Worm (Caenorhabditis elegans) whole organism, L2 larva: ENCODE measurements around the gene clec-48.

ENCODE experiments used
- R02D3.7 ChIP-seq: fragments of 150-350 bp; optimal IDR thresholded peaks from 2 replicates; lab custom pipeline; 2014; ENCODE audit warnings: missing biosample characterization, missing genetic modification characterization
- Y55F3AM.14 ChIP-seq: fragments of 200-800 bp; sonication (Bioruptor generic); optimal IDR thresholded peaks from 2 replicates; lab custom pipeline; 2018; ENCODE audit warnings: mild to moderate bottlenecking, missing genetic modification characterization, missing compliant biosample characterization
- ZK546.5 ChIP-seq: sonication (generic microtip); optimal IDR thresholded peaks from 2 replicates; lab custom pipeline; 2017; ENCODE audit warnings: missing biosample characterization, missing genetic modification characterization
- alr-1 ChIP-seq: fragments of 150-350 bp; optimal IDR thresholded peaks from 2 replicates; lab custom pipeline; 2014; ENCODE audit warnings: missing biosample characterization, missing genetic modification characterization
- aly-2 ChIP-seq: fragments of 150-350 bp; optimal IDR thresholded peaks from 2 replicates; lab custom pipeline; 2014; ENCODE audit warnings: missing biosample characterization, missing genetic modification characterization
- ama-1 ChIP-seq: fragments of 150-350 bp; optimal IDR thresholded peaks from 2 replicates; lab custom pipeline; 2018; ENCODE audit warnings: inconsistent platforms
- blmp-1 ChIP-seq: sonication (generic microtip); optimal IDR thresholded peaks from 2 replicates; lab custom pipeline; 2017; ENCODE audit warnings: missing genetic modification characterization, mild to moderate bottlenecking, missing compliant biosample characterization, antibody characterized with exemption, moderate library complexity; ENCODE audit not compliant: insufficient read depth
- ceh-82 ChIP-seq: fragments of 150-350 bp; optimal IDR thresholded peaks from 2 replicates; lab custom pipeline; 2014; ENCODE audit warnings: missing biosample characterization, missing genetic modification characterization
- crh-2 ChIP-seq: sonication (generic microtip); optimal IDR thresholded peaks from 2 replicates; lab custom pipeline; 2017; ENCODE audit warnings: missing biosample characterization, missing genetic modification characterization
- dmd-4 ChIP-seq: sonication (generic microtip); optimal IDR thresholded peaks from 2 replicates; lab custom pipeline; 2017; ENCODE audit warnings: missing biosample characterization, missing genetic modification characterization
- egl-27 ChIP-seq: sonication (generic microtip); optimal IDR thresholded peaks from 3 replicates; lab custom pipeline; 2017; ENCODE audit warnings: missing biosample characterization, missing genetic modification reagents, missing genetic modification characterization
- elt-1 ChIP-seq: fragments of 150-350 bp; optimal IDR thresholded peaks from 2 replicates; lab custom pipeline; 2014; ENCODE audit warnings: missing biosample characterization, missing genetic modification characterization
- elt-3 ChIP-seq: sonication (generic microtip); optimal IDR thresholded peaks from 2 replicates; lab custom pipeline; 2017; ENCODE audit warnings: missing biosample characterization, missing genetic modification characterization
- gmeb-1 ChIP-seq: fragments of 150-350 bp; optimal IDR thresholded peaks from 2 replicates; lab custom pipeline; 2014; ENCODE audit warnings: missing biosample characterization, missing genetic modification characterization
- lin-39 ChIP-seq: fragments of 150-350 bp; optimal IDR thresholded peaks from 2 replicates; lab custom pipeline; 2014; ENCODE audit warnings: missing biosample characterization, missing genetic modification reagents, missing genetic modification characterization
- mab-5 ChIP-seq: fragments of 150-350 bp; optimal IDR thresholded peaks from 2 replicates; lab custom pipeline; 2014; ENCODE audit warnings: missing biosample characterization, missing genetic modification characterization
- mdl-1 ChIP-seq, 2 experiments: fragments of 150-350 bp in 1 of 2; sonication (generic microtip) in 1 of 2; optimal IDR thresholded peaks; 2 replicates each; lab custom pipeline; 2017; ENCODE audit warnings: missing biosample characterization in 2 of 2, missing genetic modification characterization in 2 of 2
- nhr-10 ChIP-seq: sonication (generic microtip); optimal IDR thresholded peaks from 2 replicates; lab custom pipeline; 2017; ENCODE audit warnings: missing biosample characterization, missing genetic modification characterization
- nhr-11 ChIP-seq: fragments of 150-350 bp; optimal IDR thresholded peaks from 2 replicates; lab custom pipeline; 2014; ENCODE audit warnings: missing biosample characterization, missing genetic modification characterization
- nhr-129 ChIP-seq: fragments of 150-350 bp; optimal IDR thresholded peaks from 2 replicates; lab custom pipeline; 2014; ENCODE audit warnings: missing biosample characterization, missing genetic modification characterization
- nhr-21 ChIP-seq: fragments of 150-350 bp; optimal IDR thresholded peaks from 2 replicates; lab custom pipeline; 2014; ENCODE audit warnings: missing biosample characterization, missing genetic modification characterization
- nhr-23 ChIP-seq: fragments of 150-350 bp; optimal IDR thresholded peaks from 2 replicates; lab custom pipeline; 2014; ENCODE audit warnings: missing biosample characterization, missing genetic modification reagents, missing genetic modification characterization
- nhr-237 ChIP-seq: fragments of 150-350 bp; optimal IDR thresholded peaks from 2 replicates; lab custom pipeline; 2014; ENCODE audit warnings: missing biosample characterization, missing genetic modification characterization
- nhr-25 ChIP-seq: fragments of 150-350 bp; sonication (generic microtip); optimal IDR thresholded peaks from 3 replicates; lab custom pipeline; 2014; ENCODE audit warnings: missing biosample characterization, missing genetic modification characterization
- nhr-6 ChIP-seq: fragments of 150-350 bp; optimal IDR thresholded peaks from 2 replicates; lab custom pipeline; 2014; ENCODE audit warnings: missing biosample characterization, missing genetic modification characterization
- nhr-77 ChIP-seq: fragments of 150-350 bp; optimal IDR thresholded peaks from 2 replicates; lab custom pipeline; 2014; ENCODE audit warnings: missing biosample characterization, missing genetic modification characterization
- peb-1 ChIP-seq: fragments of 150-350 bp; optimal IDR thresholded peaks from 2 replicates; lab custom pipeline; 2014; ENCODE audit warnings: missing biosample characterization, missing genetic modification characterization
- sem-4 ChIP-seq: fragments of 150-350 bp; optimal IDR thresholded peaks from 2 replicates; lab custom pipeline; 2014; ENCODE audit warnings: missing biosample characterization, missing genetic modification reagents, missing genetic modification characterization
- skn-1 ChIP-seq: sonication (generic microtip); optimal IDR thresholded peaks from 2 replicates; lab custom pipeline; 2017; ENCODE audit warnings: missing biosample characterization, missing genetic modification characterization
- sma-3 ChIP-seq: sonication (generic microtip); optimal IDR thresholded peaks from 2 replicates; lab custom pipeline; 2016; ENCODE audit warnings: missing genetic modification reagents, missing genetic modification characterization, missing compliant biosample characterization
- sma-9 ChIP-seq, 2 experiments: fragments of 150-350 bp in 1 of 2; sonication (generic microtip) in 1 of 2; optimal IDR thresholded peaks; 2 replicates each; lab custom pipeline; 2014 to 2016; ENCODE audit warnings: missing genetic modification characterization in 2 of 2, mild to moderate bottlenecking in 1 of 2, missing biosample characterization in 1 of 2, missing compliant biosample characterization in 1 of 2, missing genetic modification reagents in 1 of 2, moderate library complexity in 1 of 2
- unc-39 ChIP-seq: fragments of 150-350 bp; optimal IDR thresholded peaks from 2 replicates; lab custom pipeline; 2014; ENCODE audit warnings: missing biosample characterization, missing genetic modification characterization
- unc-62 ChIP-seq: fragments of 150-350 bp; optimal IDR thresholded peaks from 2 replicates; lab custom pipeline; 2014; ENCODE audit warnings: missing biosample characterization, missing genetic modification reagents, missing genetic modification characterization
- zag-1 ChIP-seq: fragments of 150-350 bp; optimal IDR thresholded peaks from 2 replicates; lab custom pipeline; 2014; ENCODE audit warnings: missing biosample characterization, missing genetic modification characterization
- ztf-1 ChIP-seq: fragments of 200-800 bp; sonication (Bioruptor generic); conservative IDR thresholded peaks from 2 replicates; pipeline ENCODE4 v1.3.6; 2022; ENCODE audit warnings: missing genetic modification characterization, missing compliant biosample characterization
- ztf-11 ChIP-seq: sonication (generic microtip); optimal IDR thresholded peaks from 2 replicates; lab custom pipeline; 2017; ENCODE audit warnings: missing biosample characterization, missing genetic modification characterization

clec-48 gene

DNA sequence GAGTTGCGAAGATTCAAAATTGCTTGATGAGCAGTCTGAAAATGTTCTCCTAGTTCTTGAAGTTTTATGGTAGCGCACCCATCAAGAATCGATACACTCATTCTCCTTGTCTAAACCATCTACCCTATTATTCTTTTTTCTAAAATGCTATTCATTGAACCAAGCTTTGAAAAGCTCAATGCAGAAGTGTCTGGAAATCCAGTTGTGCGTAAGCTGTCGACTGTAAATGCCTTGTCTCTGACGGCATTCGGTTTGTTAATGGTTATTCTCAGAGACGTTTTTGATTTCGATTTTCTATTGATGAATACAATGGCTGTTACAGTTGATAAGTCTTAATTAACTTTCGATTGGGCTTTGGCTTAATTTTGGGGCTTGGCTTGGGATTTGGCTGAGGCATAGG lies 4.7 kb downstream of the clec-48 start, which contains the start of gene C14A6.12:
Gene C14A6.12, minus strand, starts transcription at position 101 of the 400 bp plus-strand sequence.
- no peak for TF ChIP-seq ztf-11 (tag; lab: Kevin White, UChicago)
- no peak for TF ChIP-seq unc-39
- TF ChIP-seq unc-62 (GFP tag; lab: Kevin White, UChicago): no peak
- TF ChIP-seq R02D3.7 (tag; lab: Kevin White, UChicago): no peak
- TF ChIP-seq nhr-6 (tag; lab: Kevin White, UChicago): no peak
- TF ChIP-seq sem-4 (tag; lab: Kevin White, UChicago): no peak
- no peak for TF ChIP-seq elt-1
- no peak for TF ChIP-seq nhr-10 (tag; lab: Kevin White, UChicago)
- TF ChIP-seq blmp-1 (tag; lab: Kevin White, UChicago): no peak

DNA sequence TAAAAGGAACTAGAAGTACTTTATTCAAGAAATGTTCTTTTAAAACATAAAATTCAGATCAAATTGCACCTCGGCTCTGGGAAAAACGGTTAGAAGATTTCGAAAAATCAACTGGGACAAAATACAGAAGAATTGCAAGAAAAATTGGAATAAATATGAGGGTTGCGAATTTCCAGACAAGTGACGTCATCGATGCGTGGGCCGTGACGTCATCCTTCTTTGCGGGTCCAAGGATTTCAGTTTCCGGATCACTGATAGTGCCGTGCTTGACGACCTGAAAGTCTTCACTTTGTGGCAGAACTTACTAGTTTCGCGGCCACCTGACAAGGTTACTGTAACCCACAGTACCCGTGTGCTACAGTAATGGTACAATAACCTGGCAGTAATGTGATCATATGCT lies 5.6 kb downstream of the clec-48 start:
- TF ChIP-seq zag-1 (tag; lab: Kevin White, UChicago): no peak
- no peak for TF ChIP-seq ceh-82 (tag; lab: Kevin White, UChicago)
- no peak for TF ChIP-seq elt-3 (tag; lab: Kevin White, UChicago)
- no peak for TF ChIP-seq nhr-10 (tag; lab: Kevin White, UChicago)
- no peak for TF ChIP-seq nhr-11 (tag; lab: Kevin White, UChicago)
- TF ChIP-seq nhr-25: no peak
- no peak for TF ChIP-seq sma-9 (GFP tag; optimal IDR thresholded peaks at IDR 0.05; lab: Kevin White, UChicago)
- no peak for TF ChIP-seq sma-9 (tag; optimal IDR thresholded peaks at IDR 0.05; lab: Kevin White, UChicago)
- no peak for TF ChIP-seq blmp-1 (tag; lab: Kevin White, UChicago)
- TF ChIP-seq unc-39: no peak
- no peak for TF ChIP-seq skn-1 (tag; lab: Kevin White, UChicago)
- no peak for TF ChIP-seq lin-39 (tag; lab: Kevin White, UChicago)
- no peak for TF ChIP-seq nhr-23 (tag; lab: Kevin White, UChicago)
- TF ChIP-seq sem-4 (tag; lab: Kevin White, UChicago): no peak
- no peak for TF ChIP-seq crh-2 (tag; lab: Kevin White, UChicago)
- no peak for TF ChIP-seq gmeb-1
- TF ChIP-seq, all 48 proteins: peak for 0

ce11 chrV:18164758-18165157 lies 6.9 kb downstream of the clec-48 start, which contains the start of gene C14A6.5:
Gene C14A6.5 (minus strand): TSS chrV:18164858.
- TF ChIP-seq egl-27 (tag; lab: Kevin White, UChicago) (no peak), Y55F3AM.14 (no peak), unc-39 (no peak), skn-1 (tag; lab: Kevin White, UChicago) (no peak), nhr-25 (no peak), zag-1 (tag; lab: Kevin White, UChicago) (no peak)

- TF ChIP-seq blmp-1 (tag; lab: Kevin White, UChicago) (no peak), crh-2 (tag; lab: Kevin White, UChicago) (no peak), mab-5 (no peak), unc-62 (GFP tag; lab: Kevin White, UChicago) (no peak), mdl-1 (tag; optimal IDR thresholded peaks at IDR 0.05; lab: Kevin White, UChicago) (no peak), nhr-129 (no peak), sma-3 (GFP tag; lab: Kevin White, UChicago) (no peak), dmd-4 (no peak), ZK546.5 (no peak), nhr-237 (tag; lab: Kevin White, UChicago) (no peak), zag-1 (tag; lab: Kevin White, UChicago) (no peak), aly-2 (tag; lab: Kevin White, UChicago) (no peak), alr-1 (tag; lab: Kevin White, UChicago) (no peak), sem-4 (tag; lab: Kevin White, UChicago) (no peak), ama-1 (lab: Kevin White, UChicago) (no peak), nhr-21 (tag; lab: Kevin White, UChicago) (no peak), ztf-1 (GFP tag; lab: Robert Waterston, UW) (no peak), nhr-77 (no peak), peb-1 (tag; lab: Kevin White, UChicago) (no peak)
These were observed 9.3 kb downstream of the clec-48 start, which contains the start of gene C14A6.6 for ce11 chrV:18167161-18167560. Gene C14A6.6 (minus strand): TSS chrV:18167261.
